Fruit fly (Drosophila melanogaster): Measurements from ENCODE around the gene ksh.

Gene ksh

DNA sequence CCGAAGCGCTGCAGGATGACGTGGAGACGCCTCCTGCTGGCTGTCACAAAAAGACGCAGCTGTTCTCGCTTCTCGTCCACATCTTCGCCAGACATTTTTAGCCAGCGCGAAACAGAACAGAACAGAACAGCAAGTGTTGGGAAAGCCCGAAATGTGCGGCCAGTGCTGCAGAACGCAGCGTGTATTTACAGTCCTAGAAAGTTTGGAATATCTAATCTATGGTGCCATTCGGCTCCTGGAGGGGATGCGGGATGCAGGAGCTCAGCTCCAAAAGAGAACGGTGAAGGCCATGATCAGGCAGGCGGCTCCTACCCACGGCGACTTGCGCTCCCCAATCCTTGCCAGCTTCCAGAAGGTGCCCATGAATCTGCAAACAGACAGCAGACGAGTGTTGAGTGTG is 507 bp downstream of the ksh start, which contains the start of gene CG12204 (continued):
- TF ChIP-seq CG11504 (tag; optimal IDR thresholded peaks at IDR 0.05) (no peak), cato (GFP tag; optimal IDR thresholded peaks at IDR 0.05; ENCODE audit: borderline replicate concordance) (no peak), ham (GFP tag; IDR thresholded peaks at IDR 0.05) (no peak), Awh (GFP tag; IDR thresholded peaks at IDR 0.05) (0 out of 2 replicates have a peak, but pooled peaks have one; percentile 23), wor (GFP tag; IDR thresholded peaks at IDR 0.05) (no peak), HLH3B (GFP tag; IDR thresholded peaks at IDR 0.05) (no peak), H2.0 (GFP tag; IDR thresholded peaks at IDR 0.05) (no peak), CG34224 (GFP tag; IDR thresholded peaks at IDR 0.05; ENCODE audit: partially characterized antibody) (no peak), CG18262 (tag; optimal IDR thresholded peaks at IDR 0.05) (no peak), klu (GFP tag; IDR thresholded peaks at IDR 0.05) (no peak), hb (GFP tag; IDR thresholded peaks at IDR 0.05; ENCODE audit: partially characterized antibody) (no peak), CG2678 (tag; optimal IDR thresholded peaks at IDR 0.05) (no peak), CG7928 (GFP tag; optimal IDR thresholded peaks at IDR 0.05) (no peak), CG9797 (GFP tag; optimal IDR thresholded peaks at IDR 0.05) (no peak), Gug (GFP tag; IDR thresholded peaks at IDR 0.05) (no peak), Dll (GFP tag; IDR thresholded peaks at IDR 0.05; ENCODE audit: partially characterized antibody) (no peak), CG2202 (tag; optimal IDR thresholded peaks at IDR 0.05) (no peak), inv (GFP tag; IDR thresholded peaks at IDR 0.05; ENCODE audit: partially characterized antibody) (no peak), CG11247 (GFP tag; IDR thresholded peaks at IDR 0.05) (no peak), CG13287 (GFP tag; IDR thresholded peaks at IDR 0.05; ENCODE audit: partially characterized antibody) (no peak; the same call in 1 of the 2 replicates), CG11456 (GFP tag; IDR thresholded peaks at IDR 0.05) (no peak), Mrtf (GFP tag; IDR thresholded peaks at IDR 0.05) (no peak), Drgx (GFP tag; IDR thresholded peaks at IDR 0.05) (0 out of 2 replicates have a peak, but pooled peaks have one; percentile 28), C15 (GFP tag; IDR thresholded peaks at IDR 0.05) (no peak), az2 (GFP tag; optimal IDR thresholded peaks at IDR 0.05) (no peak), CG3065 (GFP tag; optimal IDR thresholded peaks at IDR 0.05) (no peak), CG6254 (GFP tag; optimal IDR thresholded peaks at IDR 0.05) (no peak), CG2875 (GFP tag; optimal IDR thresholded peaks at IDR 0.05) (no peak), CG12299 (tag; optimal IDR thresholded peaks at IDR 0.05) (no peak), nerfin-1 (tag; optimal IDR thresholded peaks at IDR 0.05) (no peak), Nf-YC (tag; optimal IDR thresholded peaks at IDR 0.05) (no peak), scrt (GFP tag; optimal IDR thresholded peaks at IDR 0.05) (no peak), CG6175 (GFP tag; IDR thresholded peaks at IDR 0.05) (no peak), rib (GFP tag; IDR thresholded peaks at IDR 0.05) (no peak), mam (GFP tag; optimal IDR thresholded peaks at IDR 0.05) (no peak), Ssrp (tag; optimal IDR thresholded peaks at IDR 0.05) (no peak), D19B (GFP tag; optimal IDR thresholded peaks at IDR 0.05) (no peak), cwo (GFP tag; optimal IDR thresholded peaks at IDR 0.05) (no peak), Dek (tag; optimal IDR thresholded peaks at IDR 0.05) (no peak), CG10274 (GFP tag; optimal IDR thresholded peaks at IDR 0.05) (no peak), CG17802 (tag; optimal IDR thresholded peaks at IDR 0.05) (no peak), fu2 (GFP tag; optimal IDR thresholded peaks at IDR 0.05) (no peak), insv (GFP tag; optimal IDR thresholded peaks at IDR 0.05) (peak in 1 of 2 experiments; percentile 11), pan (optimal IDR thresholded peaks at IDR 0.05) (no peak), pan (GFP tag; optimal IDR thresholded peaks at IDR 0.05 in 1 of 2, IDR thresholded peaks at IDR 0.05 in 1 of 2) (no peak), CG3847 (GFP tag; IDR thresholded peaks at IDR 0.05) (peak; percentile 43; the same call in 1 of the 2 replicates), NK7.1 (GFP tag; optimal IDR thresholded peaks at IDR 0.05) (no peak), Opbp (GFP tag; IDR thresholded peaks at IDR 0.05; ENCODE audit: partially characterized antibody) (no peak), twi (tag; optimal IDR thresholded peaks at IDR 0.05) (no peak), slou (GFP tag; optimal IDR thresholded peaks at IDR 0.05) (no peak), fru (optimal IDR thresholded peaks at IDR 0.05) (no peak), CG6813 (GFP tag; optimal IDR thresholded peaks at IDR 0.05) (no peak)
